Fruit fly (Drosophila melanogaster) S2 (cell line): ENCODE measurements around the gene RluA-1.

Experiments
- CG8478 ChIP-seq: fragments of >200 bp; optimal IDR thresholded peaks from 2 replicates; lab custom pipeline; 2018
- CTCF ChIP-seq, 2 experiments: fragments of >200 bp; optimal IDR thresholded peaks; 2 replicates each; lab custom pipeline; 2018

dm6 chr2L:10517085-10517484 is 42.9 kb upstream of the RluA-1 start, which contains the start of the genes Fatp1 and Lrr47:
- TF ChIP-seq CTCF (optimal IDR thresholded peaks at IDR 0.05; lab: Kevin White, UChicago): peak; percentile 13 to 15
- TF ChIP-seq CG8478 (lab: Kevin White, UChicago): no peak
